Fruit fly (Drosophila melanogaster): ENCODE data around the gene CG43732.

The CG43732 gene

DNA sequence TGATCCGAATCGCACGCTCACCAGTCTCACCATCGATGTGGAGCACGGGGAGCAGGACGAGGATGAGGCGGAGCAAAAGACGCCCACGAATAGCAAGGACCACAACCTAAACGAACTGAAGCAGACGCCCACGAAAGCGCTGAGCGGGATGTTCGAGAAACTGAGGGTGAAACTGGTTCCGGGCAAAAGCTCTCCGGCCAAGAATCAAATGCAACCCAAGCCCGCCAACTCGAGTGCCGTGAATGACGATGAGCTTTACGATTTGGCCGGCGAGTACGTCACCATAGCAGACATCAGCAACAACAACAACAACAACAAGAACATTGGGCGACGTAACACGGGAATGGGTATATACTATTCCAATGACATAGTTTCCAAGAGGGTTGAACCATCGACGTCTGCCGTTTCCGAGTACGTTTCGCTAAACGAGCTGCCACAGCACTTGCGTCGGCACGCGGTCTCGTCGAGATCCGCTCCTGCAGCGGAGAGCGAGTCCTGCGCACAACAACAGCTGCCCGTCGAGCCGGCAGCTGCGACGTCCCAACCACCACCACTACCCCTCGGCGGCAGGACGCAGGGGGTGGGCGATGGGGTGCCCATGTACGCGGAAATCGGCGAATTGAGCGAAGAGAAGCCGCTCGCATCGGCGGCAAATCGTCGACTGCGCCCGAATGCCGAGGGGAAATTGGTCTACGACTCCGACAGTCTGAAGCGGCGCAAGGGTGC, 67.5 kb downstream of the CG43732 start:
- TF ChIP-seq ovo (GFP tag; optimal IDR thresholded peaks at IDR 0.05), result no peak
- no peak for TF ChIP-seq CG1620 (GFP tag; optimal IDR thresholded peaks at IDR 0.05)
- no peak for TF ChIP-seq CG33017 (tag; optimal IDR thresholded peaks at IDR 0.05)
- no peak for TF ChIP-seq toe (GFP tag; optimal IDR thresholded peaks at IDR 0.05)
- TF ChIP-seq CG11617 (GFP tag; optimal IDR thresholded peaks at IDR 0.05), result no peak
- no peak for TF ChIP-seq CG7045 (GFP tag; optimal IDR thresholded peaks at IDR 0.05)
- no peak for TF ChIP-seq CG12768 (GFP tag; optimal IDR thresholded peaks at IDR 0.05)
- TF ChIP-seq bab1 (GFP tag; optimal IDR thresholded peaks at IDR 0.05), result no peak
- TF ChIP-seq Clk (GFP tag; optimal IDR thresholded peaks at IDR 0.05), result no peak
- TF ChIP-seq cic (GFP tag; optimal IDR thresholded peaks at IDR 0.05), result peak; percentile 13
- TF ChIP-seq pad (GFP tag; optimal IDR thresholded peaks at IDR 0.05), result peak; percentile 82
- TF ChIP-seq Crg-1 (GFP tag; optimal IDR thresholded peaks at IDR 0.05), result no peak

- TF ChIP-seq CG7045 (GFP tag; optimal IDR thresholded peaks at IDR 0.05) (no peak), CG11617 (GFP tag; optimal IDR thresholded peaks at IDR 0.05) (peak; percentile 25), cic (GFP tag; optimal IDR thresholded peaks at IDR 0.05) (no peak), pad (GFP tag; optimal IDR thresholded peaks at IDR 0.05) (no peak), CG14711 (tag; optimal IDR thresholded peaks at IDR 0.05) (peak; percentile 3), cnc (optimal IDR thresholded peaks at IDR 0.05) (no peak), toe (GFP tag; optimal IDR thresholded peaks at IDR 0.05) (no peak), Crg-1 (GFP tag; optimal IDR thresholded peaks at IDR 0.05) (peak; percentile 29), Hr96 (GFP tag; optimal IDR thresholded peaks at IDR 0.05) (peak; percentile 33), tj (GFP tag; optimal IDR thresholded peaks at IDR 0.05) (peak; percentile 51), CG33017 (tag; optimal IDR thresholded peaks at IDR 0.05) (no peak), ovo (GFP tag; optimal IDR thresholded peaks at IDR 0.05) (peak; percentile 23), bab1 (GFP tag; optimal IDR thresholded peaks at IDR 0.05) (peak; percentile 18), Clk (GFP tag; optimal IDR thresholded peaks at IDR 0.05) (no peak), Mnt (GFP tag; optimal IDR thresholded peaks at IDR 0.05) (peak; percentile 70), CG12768 (GFP tag; optimal IDR thresholded peaks at IDR 0.05) (no peak), CG1620 (GFP tag; optimal IDR thresholded peaks at IDR 0.05) (peak; percentile 77), CG7101 (tag; optimal IDR thresholded peaks at IDR 0.05) (peak; percentile 30), CG5204 (GFP tag; optimal IDR thresholded peaks at IDR 0.05) (no peak), kay (GFP tag; ENCODE audit: borderline replicate concordance) (no peak)
Observed at dm6 chr3R:19023862-19024261, 73.9 kb downstream of the CG43732 start, which contains the start of the genes CG6005 and CG14286. Gene CG6005, minus strand, starts transcription at chr3R:19024030. Gene CG14286, plus strand, starts transcription at chr3R:19024092.

- TF ChIP-seq CG12768 (GFP tag; optimal IDR thresholded peaks at IDR 0.05), result no peak
- no peak for TF ChIP-seq cic (GFP tag; optimal IDR thresholded peaks at IDR 0.05)
Observed at dm6 chr3R:19024761-19025160, 74.8 kb downstream of the CG43732 start, which contains the start of gene CG14285. Gene CG14285, plus strand, starts transcription at chr3R:19025099.

All from whole organism, adult.